Worm (Caenorhabditis elegans): Measurements from ENCODE around the gene sru-29.

DNA sequence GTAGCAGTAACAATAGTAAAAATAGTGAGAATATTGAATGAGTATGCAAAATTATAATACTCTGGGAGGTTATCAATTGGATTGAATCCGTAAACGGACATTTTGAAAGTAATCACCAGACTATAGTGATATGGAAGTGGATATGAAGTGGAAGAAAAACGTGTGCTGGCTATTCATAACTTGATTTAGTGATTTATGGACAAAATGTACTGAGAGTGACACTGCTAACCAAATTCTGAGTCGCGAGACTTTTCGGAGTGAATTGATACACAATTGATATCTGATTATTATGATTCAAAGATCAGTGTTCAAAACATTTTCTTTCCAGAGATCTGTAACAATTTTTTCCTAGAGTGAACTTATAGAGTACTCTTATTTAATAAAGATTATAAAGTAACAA, 24.7 kb downstream of the sru-29 start, which contains the start of gene sru-38:
- TF ChIP-seq flt-1 (GFP tag; IDR thresholded peaks at IDR 0.05) (no peak), med-1 (GFP tag; optimal IDR thresholded peaks at IDR 0.05; ENCODE audit: insufficient read depth) (no peak), klf-2 (GFP tag; conservative IDR thresholded peaks at IDR 0.05) (no peak), ref-1 (GFP tag; conservative IDR thresholded peaks at IDR 0.05) (no peak)

Measured in whole organism, midembryonic.